Fruit fly (Drosophila melanogaster) whole organism, embryonic: Measurements from ENCODE around the gene heph.

Experiments
- CG14441 ChIP-seq: fragments of 200-800 bp; sonication (Bioruptor generic); IDR thresholded peaks from 2 replicates; pipeline ENCODE4 v1.3.6; 2022; ENCODE audit warnings: missing biosample characterization, missing genetic modification characterization
- CTCF ChIP-seq: fragments of 200-800 bp; sonication (Bioruptor generic); optimal IDR thresholded peaks from 2 replicates; lab custom pipeline; 2017; ENCODE audit warnings: missing biosample characterization, mild to moderate bottlenecking, missing genetic modification characterization, moderate library complexity
- Dip2 ChIP-seq: fragments of 200-800 bp; sonication (Bioruptor generic); IDR thresholded peaks from 2 replicates; pipeline ENCODE4 v1.3.6; 2022; ENCODE audit warnings: missing biosample characterization, missing genetic modification characterization
- ac ChIP-seq: fragments of 200-800 bp; sonication (Bioruptor generic); optimal IDR thresholded peaks from 3 replicates; lab custom pipeline; 2017; ENCODE audit warnings: missing biosample characterization, mild to moderate bottlenecking, missing genetic modification characterization
- run ChIP-seq: fragments of 200-800 bp; sonication (Bioruptor generic); optimal IDR thresholded peaks from 3 replicates; lab custom pipeline; 2018; ENCODE audit warnings: missing biosample characterization, mild to moderate bottlenecking, missing genetic modification characterization
- zen2 ChIP-seq: fragments of 200-800 bp; sonication (Bioruptor generic); IDR thresholded peaks from 3 replicates; pipeline ENCODE4 v1.3.6; 2022; ENCODE audit warnings: missing biosample characterization, missing genetic modification characterization; ENCODE audit not compliant: partially characterized antibody

dm6 chr3R:31964701-31965323, 50.5 kb downstream of the heph start:
- TF ChIP-seq ac (GFP tag; lab: Kevin White, UChicago), result no peak
- no peak for TF ChIP-seq zen2 (GFP tag; lab: Robert Waterston, UW)
- TF ChIP-seq run (tag; lab: Kevin White, UChicago), result no peak
- no peak for TF ChIP-seq CG14441
- no peak for TF ChIP-seq CTCF (GFP tag; lab: Kevin White, UChicago)
- no peak for TF ChIP-seq Dip2 (GFP tag; lab: Robert Waterston, UW)
